Fruit fly (Drosophila melanogaster) whole organism, prepupa: ENCODE data around the gene Pdxk.

ENCODE experiments used
- Blimp-1 ChIP-seq: fragments of 200-800 bp; sonication (Bioruptor generic); optimal IDR thresholded peaks from 3 replicates; lab custom pipeline; 2017; ENCODE audit warnings: missing biosample characterization, missing genetic modification characterization, mild to moderate bottlenecking, moderate library complexity, missing genetic modification reagents
- CG11294 ChIP-seq: fragments of 200-800 bp; sonication (Bioruptor generic); IDR thresholded peaks from 2 replicates; pipeline ENCODE4 v1.3.6; 2022; ENCODE audit warnings: missing biosample characterization, missing genetic modification characterization
- CG11762 ChIP-seq: fragments of 200-800 bp; sonication (Bioruptor generic); optimal IDR thresholded peaks from 3 replicates; lab custom pipeline; 2016; ENCODE audit warnings: missing biosample characterization, missing genetic modification characterization; ENCODE audit not compliant: insufficient read depth
- CG11902 ChIP-seq: fragments of 200-800 bp; sonication (Bioruptor generic); optimal IDR thresholded peaks from 3 replicates; lab custom pipeline; 2016; ENCODE audit warnings: missing biosample characterization, missing genetic modification characterization
- CG15336 ChIP-seq: fragments of 200-800 bp; sonication (Bioruptor generic); IDR thresholded peaks from 2 replicates; pipeline ENCODE4 v1.3.6; 2022; ENCODE audit warnings: missing biosample characterization, missing genetic modification characterization
- CG1621 ChIP-seq: fragments of 200-800 bp; sonication (Bioruptor generic); optimal IDR thresholded peaks from 3 replicates; lab custom pipeline; 2018; ENCODE audit warnings: missing biosample characterization, mild to moderate bottlenecking, missing genetic modification characterization
- CG3032 ChIP-seq: fragments of 200-800 bp; optimal IDR thresholded peaks from 2 replicates; lab custom pipeline; 2019; ENCODE audit warnings: missing biosample characterization, mild to moderate bottlenecking, missing genetic modification characterization, moderate library complexity
- CG32006 ChIP-seq: fragments of 200-800 bp; sonication (Bioruptor generic); optimal IDR thresholded peaks from 3 replicates; lab custom pipeline; 2017; ENCODE audit warnings: missing biosample characterization, mild to moderate bottlenecking, missing genetic modification characterization
- CG34406 ChIP-seq: fragments of 200-800 bp; sonication (Bioruptor generic); optimal IDR thresholded peaks from 3 replicates; lab custom pipeline; 2016; ENCODE audit warnings: missing biosample characterization, missing genetic modification characterization
- CG3919 ChIP-seq: fragments of 200-800 bp; sonication (Bioruptor generic); optimal IDR thresholded peaks from 3 replicates; lab custom pipeline; 2016; ENCODE audit warnings: missing biosample characterization, missing genetic modification characterization
- CG4318 ChIP-seq: fragments of 200-800 bp; sonication (Bioruptor generic); optimal IDR thresholded peaks from 3 replicates; lab custom pipeline; 2017; ENCODE audit warnings: missing biosample characterization, mild to moderate bottlenecking, missing genetic modification characterization
- CG6163 ChIP-seq: fragments of 200-800 bp; sonication (Bioruptor generic); IDR thresholded peaks from 3 replicates; pipeline ENCODE4 v1.3.6; 2022; ENCODE audit warnings: missing biosample characterization, missing genetic modification characterization
- CG6276 ChIP-seq: fragments of 200-800 bp; sonication (Bioruptor generic); optimal IDR thresholded peaks from 2 replicates; lab custom pipeline; 2017; ENCODE audit warnings: missing biosample characterization, mild to moderate bottlenecking, missing genetic modification characterization
- CG6792 ChIP-seq: fragments of 200-800 bp; sonication (Bioruptor generic); optimal IDR thresholded peaks from 3 replicates; lab custom pipeline; 2016; ENCODE audit warnings: missing biosample characterization, missing genetic modification characterization
- CG6808 ChIP-seq: fragments of 200-800 bp; sonication (Bioruptor generic); optimal IDR thresholded peaks from 3 replicates; lab custom pipeline; 2017; ENCODE audit warnings: missing biosample characterization, missing genetic modification characterization, mild to moderate bottlenecking, moderate library complexity, missing genetic modification reagents
- CG6854 ChIP-seq: fragments of 200-800 bp; sonication (Bioruptor generic); optimal IDR thresholded peaks from 2 replicates; lab custom pipeline; 2017; ENCODE audit warnings: missing biosample characterization, mild to moderate bottlenecking, missing genetic modification characterization
- CG7368 ChIP-seq: fragments of 200-800 bp; sonication (Bioruptor generic); optimal IDR thresholded peaks from 3 replicates; lab custom pipeline; 2016; ENCODE audit warnings: missing biosample characterization, missing genetic modification characterization
- CG8119 ChIP-seq: fragments of 200-800 bp; sonication (Bioruptor generic); IDR thresholded peaks from 3 replicates; pipeline ENCODE4 v1.3.6; 2022; ENCODE audit warnings: missing biosample characterization, missing genetic modification characterization
- CG9139 ChIP-seq: fragments of 200-800 bp; sonication (Bioruptor generic); optimal IDR thresholded peaks from 3 replicates; lab custom pipeline; 2017; ENCODE audit warnings: missing biosample characterization, mild to moderate bottlenecking, missing genetic modification characterization
- Eip75B ChIP-seq: fragments of 200-800 bp; sonication (Bioruptor generic); optimal IDR thresholded peaks from 3 replicates; lab custom pipeline; 2016; ENCODE audit warnings: missing biosample characterization, missing genetic modification characterization
- Eip78C ChIP-seq: fragments of 200-800 bp; sonication (Bioruptor generic); peaks from one replicate; lab custom pipeline; 2016; ENCODE audit warnings: missing biosample characterization, missing genetic modification characterization
- Eip93F ChIP-seq: fragments of 200-800 bp; sonication (Bioruptor generic); optimal IDR thresholded peaks from 2 replicates; lab custom pipeline; 2016; ENCODE audit warnings: missing biosample characterization, mild to moderate bottlenecking, missing genetic modification characterization
- Ets21C ChIP-seq: fragments of 200-800 bp; sonication (Bioruptor generic); optimal IDR thresholded peaks from 3 replicates; lab custom pipeline; 2016; ENCODE audit warnings: missing biosample characterization, missing genetic modification characterization
- Ets96B ChIP-seq: fragments of 200-800 bp; optimal IDR thresholded peaks from 2 replicates; lab custom pipeline; 2019; ENCODE audit warnings: missing biosample characterization, mild to moderate bottlenecking, missing genetic modification characterization, moderate library complexity
- Hr38 ChIP-seq: sonication (Bioruptor generic); optimal IDR thresholded peaks from 2 replicates; lab custom pipeline; 2016; ENCODE audit warnings: missing biosample characterization, missing genetic modification characterization
- Hr39 ChIP-seq: fragments of 200-800 bp; sonication (Bioruptor generic); optimal IDR thresholded peaks from 2 replicates; lab custom pipeline; 2016; ENCODE audit warnings: missing biosample characterization, missing genetic modification characterization
- Hr4 ChIP-seq: fragments of 200-800 bp; sonication (Bioruptor generic); optimal IDR thresholded peaks from 3 replicates; lab custom pipeline; 2016; ENCODE audit warnings: missing biosample characterization, missing genetic modification characterization
- Met ChIP-seq: fragments of 200-800 bp; sonication (Bioruptor generic); optimal IDR thresholded peaks from 3 replicates; lab custom pipeline; 2016; ENCODE audit warnings: missing biosample characterization, missing genetic modification characterization
- OdsH ChIP-seq: fragments of 200-800 bp; sonication (Bioruptor generic); optimal IDR thresholded peaks from 3 replicates; lab custom pipeline; 2016; ENCODE audit warnings: missing biosample characterization, missing genetic modification characterization
- Smox ChIP-seq: fragments of 200-800 bp; sonication (Bioruptor generic); optimal IDR thresholded peaks from 3 replicates; lab custom pipeline; 2016; ENCODE audit warnings: missing biosample characterization, missing genetic modification characterization
- Sox14 ChIP-seq: fragments of 200-800 bp; sonication (Bioruptor generic); optimal IDR thresholded peaks from 3 replicates; lab custom pipeline; 2016; ENCODE audit warnings: missing biosample characterization, missing genetic modification characterization
- Sox15 ChIP-seq: fragments of 200-800 bp; sonication (Bioruptor generic); optimal IDR thresholded peaks from 3 replicates; lab custom pipeline; 2016; ENCODE audit warnings: missing biosample characterization, missing genetic modification characterization
- achi ChIP-seq: fragments of 200-800 bp; sonication (Bioruptor generic); optimal IDR thresholded peaks from 3 replicates; lab custom pipeline; 2016; ENCODE audit warnings: missing biosample characterization, missing genetic modification characterization
- acj6 ChIP-seq: fragments of 200-800 bp; sonication (Bioruptor generic); optimal IDR thresholded peaks from 3 replicates; lab custom pipeline; 2016; ENCODE audit warnings: missing biosample characterization, missing genetic modification characterization
- cyc ChIP-seq: fragments of 200-800 bp; sonication (Bioruptor generic); optimal IDR thresholded peaks from 3 replicates; lab custom pipeline; 2016; ENCODE audit warnings: missing biosample characterization, missing genetic modification characterization
- dac ChIP-seq: fragments of 200-800 bp; sonication (Bioruptor generic); optimal IDR thresholded peaks from 2 replicates; lab custom pipeline; 2017; ENCODE audit warnings: missing biosample characterization, mild to moderate bottlenecking, missing genetic modification characterization
- esn ChIP-seq: fragments of 200-800 bp; sonication (Bioruptor generic); optimal IDR thresholded peaks from 2 replicates; lab custom pipeline; 2016; ENCODE audit warnings: missing biosample characterization, mild to moderate bottlenecking, missing genetic modification characterization, moderate library complexity
- fd59A ChIP-seq: fragments of 200-800 bp; sonication (Bioruptor generic); optimal IDR thresholded peaks from 2 replicates; lab custom pipeline; 2017; ENCODE audit warnings: missing biosample characterization, mild to moderate bottlenecking, missing genetic modification characterization, missing genetic modification reagents
- fd85E ChIP-seq: fragments of 200-800 bp; sonication (Bioruptor generic); optimal IDR thresholded peaks from 3 replicates; lab custom pipeline; 2016; ENCODE audit warnings: missing biosample characterization, missing genetic modification characterization
- fkh ChIP-seq: fragments of 200-800 bp; sonication (Bioruptor generic); optimal IDR thresholded peaks from 3 replicates; lab custom pipeline; 2017; ENCODE audit warnings: missing biosample characterization, mild to moderate bottlenecking, missing genetic modification characterization, moderate library complexity
- lz ChIP-seq: fragments of 200-800 bp; sonication (Bioruptor generic); optimal IDR thresholded peaks from 3 replicates; lab custom pipeline; 2016; ENCODE audit warnings: missing biosample characterization, missing genetic modification characterization
- net ChIP-seq: fragments of 200-800 bp; sonication (Bioruptor generic); optimal IDR thresholded peaks from 3 replicates; lab custom pipeline; 2016; ENCODE audit warnings: missing biosample characterization, missing genetic modification characterization
- pdm3 ChIP-seq: fragments of 200-800 bp; sonication (Bioruptor generic); optimal IDR thresholded peaks from 3 replicates; lab custom pipeline; 2016; ENCODE audit warnings: missing biosample characterization, missing genetic modification characterization
- salr ChIP-seq, 2 experiments: fragments of 200-800 bp; sonication (Bioruptor generic); optimal IDR thresholded peaks; 3 replicates each; lab custom pipeline; 2016 to 2018; ENCODE audit warnings: missing biosample characterization in 2 of 2, missing genetic modification characterization in 2 of 2, mild to moderate bottlenecking in 1 of 2
- spab ChIP-seq: fragments of 200-800 bp; sonication (Bioruptor generic); optimal IDR thresholded peaks from 2 replicates; lab custom pipeline; 2017; ENCODE audit warnings: missing biosample characterization, mild to moderate bottlenecking, missing genetic modification characterization, missing genetic modification reagents
- svp ChIP-seq: fragments of 200-800 bp; sonication (Bioruptor generic); peaks from one replicate; lab custom pipeline; 2016; ENCODE audit warnings: missing biosample characterization, missing genetic modification characterization
- vri ChIP-seq: fragments of 200-800 bp; sonication (Bioruptor generic); optimal IDR thresholded peaks from 3 replicates; lab custom pipeline; 2016; ENCODE audit warnings: missing biosample characterization, mild to moderate bottlenecking, missing genetic modification characterization

Gene Pdxk

DNA sequence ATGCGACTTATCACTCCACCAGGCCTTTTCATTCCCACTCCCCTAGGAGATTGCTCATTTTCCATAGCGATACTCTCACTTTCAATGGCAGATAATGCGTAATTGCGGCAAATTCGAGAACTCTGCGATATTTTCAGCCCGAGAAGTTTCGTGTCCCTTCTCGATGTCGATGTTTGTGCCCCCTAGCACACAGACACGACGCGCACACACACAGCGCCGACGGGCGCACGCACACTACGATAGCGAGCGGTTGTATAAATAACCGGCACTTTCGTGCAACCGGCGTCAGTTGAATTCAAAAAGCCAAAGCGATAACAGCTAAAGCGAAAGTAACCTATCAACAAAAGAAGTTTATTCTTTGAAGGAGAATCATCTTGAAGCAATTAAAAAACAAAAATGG lies 21.5 kb downstream of the Pdxk start, which contains the start of gene Hsp23 (continued):
- TF ChIP-seq Hr39 (GFP tag; lab: Kevin White, UChicago) = no peak
- TF ChIP-seq CG9139 (GFP tag; lab: Kevin White, UChicago) = peak; percentile 66
- TF ChIP-seq Eip93F = peak; percentile 77
- TF ChIP-seq Met = peak; percentile 5
- peak; percentile 17; the same call in 2 of the 3 replicates for TF ChIP-seq CG6163 (GFP tag; lab: Robert Waterston, UW)
- TF ChIP-seq CG7368 (GFP tag; lab: Kevin White, UChicago) = peak; percentile 18
- peak; percentile 12 for TF ChIP-seq OdsH (GFP tag; lab: Kevin White, UChicago)
- TF ChIP-seq Sox14 (GFP tag; lab: Kevin White, UChicago) = peak; percentile 53
- TF ChIP-seq net (GFP tag; lab: Kevin White, UChicago) = peak; percentile 35

DNA sequence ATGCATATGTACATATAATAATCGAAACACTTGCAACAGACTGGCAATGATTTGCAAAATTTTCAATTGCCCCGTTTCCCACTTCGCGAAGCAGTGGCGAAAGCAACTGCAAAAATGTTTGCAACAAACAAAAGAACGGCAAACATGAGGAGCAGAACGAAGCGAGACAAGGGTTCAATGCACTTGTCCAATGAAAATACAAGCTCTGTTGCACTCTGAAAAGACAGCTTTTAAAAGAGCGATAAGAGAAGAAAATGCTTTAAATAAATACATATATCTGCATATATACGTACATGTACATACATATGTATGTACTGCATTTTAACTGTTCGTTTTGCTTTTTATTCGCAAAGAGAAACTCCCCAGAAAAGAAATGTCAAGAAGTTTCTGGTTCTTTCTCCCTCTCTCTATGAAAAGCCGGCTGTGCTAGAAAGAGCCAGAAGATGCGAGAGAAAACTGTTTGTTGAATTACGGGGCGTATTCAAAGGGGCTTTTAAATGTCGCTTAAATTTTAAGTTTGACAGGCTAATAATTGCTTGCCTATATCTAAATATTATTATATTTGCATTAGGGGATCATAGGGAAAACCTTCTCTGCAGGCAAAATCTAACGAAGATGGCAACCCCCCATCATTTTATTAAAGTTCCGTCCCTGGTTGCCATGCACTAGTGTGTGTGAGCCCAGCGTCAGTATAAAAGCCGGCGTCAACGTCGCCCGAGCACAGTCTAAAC lies 23.4 kb downstream of the Pdxk start, which contains the start of gene Hsp27:
Gene Hsp27 (plus strand): TSS at position 719 of the 731 bp plus-strand sequence.
- TF ChIP-seq CG7368 (GFP tag; lab: Kevin White, UChicago) (peak; percentile 100), Smox (GFP tag; lab: Kevin White, UChicago) (peak; percentile 99), CG11762 (peak; percentile 100), CG11294 (GFP tag; lab: Robert Waterston, UW) (peak; percentile 100), Eip75B (GFP tag; lab: Kevin White, UChicago) (peak; percentile 100), CG3919 (GFP tag; lab: Kevin White, UChicago) (peak; percentile 100), Eip78C (peak; percentile 100), fd59A (peak; percentile 99), spab (GFP tag; lab: Kevin White, UChicago) (peak; percentile 100), CG6792 (GFP tag; lab: Kevin White, UChicago) (peak; percentile 100), CG3032 (peak; percentile 100), vri (peak; percentile 99), Hr38 (GFP tag; lab: Kevin White, UChicago) (peak; percentile 70), salr (GFP tag; optimal IDR thresholded peaks at IDR 0.05; lab: Kevin White, UChicago) (peak; percentile 99 to 100), CG6808 (GFP tag; lab: Kevin White, UChicago) (peak; percentile 99), CG6854 (GFP tag; lab: Kevin White, UChicago) (peak; percentile 100), Hr39 (GFP tag; lab: Kevin White, UChicago) (peak; percentile 99), CG6163 (GFP tag; lab: Robert Waterston, UW) (peak; percentile 100), Sox14 (GFP tag; lab: Kevin White, UChicago) (peak; percentile 100), CG15336 (GFP tag; lab: Robert Waterston, UW) (peak; percentile 100), fkh (GFP tag; lab: Kevin White, UChicago) (peak; percentile 98), Blimp-1 (GFP tag; lab: Kevin White, UChicago) (peak; percentile 98), Eip93F (peak; percentile 100), Sox15 (peak; percentile 99), CG9139 (GFP tag; lab: Kevin White, UChicago) (peak; percentile 99), CG4318 (GFP tag; lab: Kevin White, UChicago) (peak; percentile 100), esn (peak; percentile 100), Ets96B (tag; lab: Kevin White, UChicago) (peak; percentile 100), svp (peak; percentile 100), cyc (GFP tag; lab: Kevin White, UChicago) (peak; percentile 100), Hr4 (GFP tag; lab: Kevin White, UChicago) (peak; percentile 100), dac (peak; percentile 100), pdm3 (GFP tag; lab: Kevin White, UChicago) (peak; percentile 100), CG32006 (GFP tag; lab: Kevin White, UChicago) (peak; percentile 100), CG11902 (peak; percentile 100), acj6 (peak; percentile 100), net (GFP tag; lab: Kevin White, UChicago) (peak; percentile 100), achi (GFP tag; lab: Kevin White, UChicago) (peak; percentile 99), lz (GFP tag; lab: Kevin White, UChicago) (peak; percentile 100), OdsH (GFP tag; lab: Kevin White, UChicago) (peak; percentile 100), CG8119 (GFP tag; lab: Robert Waterston, UW) (peak; percentile 100), CG34406 (GFP tag; lab: Kevin White, UChicago) (peak; percentile 100), Ets21C (GFP tag; lab: Kevin White, UChicago) (peak; percentile 99), CG6276 (peak; percentile 100), CG1621 (tag; lab: Kevin White, UChicago) (peak; percentile 99), fd85E (GFP tag; lab: Kevin White, UChicago) (peak; percentile 99)
